Fruit fly (Drosophila melanogaster) whole organism, wandering third instar larva: ENCODE results near the gene CG13056.

Experiments used
- Abd-B ChIP-seq: fragments of >200 bp; optimal IDR thresholded peaks from 2 replicates; lab custom pipeline; 2017; ENCODE audit warnings: missing biosample characterization, missing genetic modification characterization
- CG32264 ChIP-seq: fragments of 200-800 bp; sonication (Bioruptor generic); optimal IDR thresholded peaks from 2 replicates; lab custom pipeline; 2016; ENCODE audit warnings: missing biosample characterization, missing genetic modification characterization
- CG9705 ChIP-seq: fragments of 200-800 bp; sonication (Bioruptor generic); optimal IDR thresholded peaks from 2 replicates; lab custom pipeline; 2018; ENCODE audit warnings: missing biosample characterization, mild to moderate bottlenecking, missing genetic modification characterization
- Dfd ChIP-seq: fragments of >200 bp; optimal IDR thresholded peaks from 2 replicates; lab custom pipeline; 2017; ENCODE audit warnings: missing biosample characterization, missing genetic modification characterization
- GATAd ChIP-seq: sonication (Bioruptor generic); optimal IDR thresholded peaks from 2 replicates; lab custom pipeline; 2016; ENCODE audit warnings: missing biosample characterization, missing genetic modification characterization
- HLH106 ChIP-seq: fragments of 200-800 bp; optimal IDR thresholded peaks from 3 replicates; lab custom pipeline; 2019; ENCODE audit warnings: missing biosample characterization, mild to moderate bottlenecking, missing genetic modification characterization, moderate library complexity
- Hnf4 ChIP-seq: fragments of 200-800 bp; sonication (Bioruptor generic); optimal IDR thresholded peaks from 2 replicates; lab custom pipeline; 2016; ENCODE audit warnings: missing biosample characterization, mild to moderate bottlenecking, missing genetic modification characterization
- Hr78 ChIP-seq: fragments of >200 bp; optimal IDR thresholded peaks from 2 replicates; lab custom pipeline; 2017; ENCODE audit warnings: missing biosample characterization, missing genetic modification characterization
- Hr83 ChIP-seq: fragments of 200-300 bp; sonication (Bioruptor generic); optimal IDR thresholded peaks from 2 replicates; lab custom pipeline; 2016; ENCODE audit warnings: missing biosample characterization, mild to moderate bottlenecking, missing genetic modification characterization, moderate library complexity; ENCODE audit not compliant: poor library complexity, severe bottlenecking
- Mio ChIP-seq: sonication (Bioruptor generic); optimal IDR thresholded peaks from 2 replicates; lab custom pipeline; 2016; ENCODE audit warnings: missing biosample characterization, missing genetic modification characterization
- Myc ChIP-seq: fragments of >200 bp; optimal IDR thresholded peaks from 2 replicates; lab custom pipeline; 2017
- N ChIP-seq: fragments of >200 bp; optimal IDR thresholded peaks from 2 replicates; lab custom pipeline; 2018; ENCODE audit warnings: missing biosample characterization, missing external identifiers, missing genetic modification characterization
- Rel ChIP-seq, 2 experiments: fragments of 200-800 bp; sonication (Bioruptor generic) in 1 of 2; optimal IDR thresholded peaks; 2 replicates in 1 of 2; 3 replicates in 1 of 2; lab custom pipeline; 2016 to 2019; ENCODE audit warnings: mild to moderate bottlenecking in 2 of 2, missing biosample characterization in 2 of 2, missing genetic modification characterization in 2 of 2, moderate library complexity in 1 of 2
- Vsx2 ChIP-seq: fragments of 200-300, 225-300 bp; sonication (Bioruptor generic); optimal IDR thresholded peaks from 2 replicates; lab custom pipeline; 2018; ENCODE audit warnings: missing biosample characterization, missing genetic modification characterization; ENCODE audit not compliant: partially characterized antibody
- br ChIP-seq: fragments of 200-800 bp; sonication (Bioruptor generic); optimal IDR thresholded peaks from 2 replicates; lab custom pipeline; 2016; ENCODE audit warnings: missing biosample characterization, missing genetic modification characterization
- brk ChIP-seq: fragments of 200-800 bp; sonication (Bioruptor generic); optimal IDR thresholded peaks from 2 replicates; lab custom pipeline; 2016; ENCODE audit warnings: missing biosample characterization, mild to moderate bottlenecking, missing genetic modification characterization
- dl ChIP-seq, 2 experiments: fragments of 175-275, 200-275 bp in 1 of 2; fragments of 200-275 bp in 1 of 2; sonication (Bioruptor generic); optimal IDR thresholded peaks; lab custom pipeline; 2018; ENCODE audit warnings: mild to moderate bottlenecking in 2 of 2, missing biosample characterization in 2 of 2, missing genetic modification characterization in 2 of 2, moderate library complexity in 2 of 2; ENCODE audit not compliant: partially characterized antibody in 2 of 2, insufficient read depth in 1 of 2
- dmrt93B ChIP-seq: fragments of 200-800 bp; sonication (Bioruptor generic); optimal IDR thresholded peaks from 2 replicates; lab custom pipeline; 2018; ENCODE audit warnings: missing biosample characterization, mild to moderate bottlenecking, missing genetic modification characterization
- dsf ChIP-seq: sonication (Bioruptor generic); optimal IDR thresholded peaks from 2 replicates; lab custom pipeline; 2016; ENCODE audit warnings: missing biosample characterization, missing genetic modification characterization, borderline replicate concordance
- ey ChIP-seq: fragments of 200-800 bp; sonication (Bioruptor generic); optimal IDR thresholded peaks from 2 replicates; lab custom pipeline; 2016; ENCODE audit warnings: missing biosample characterization, missing genetic modification characterization
- foxo ChIP-seq, 2 experiments: fragments of 200-800 bp; sonication (Bioruptor generic); optimal IDR thresholded peaks; 2 replicates in 1 of 2; 3 replicates in 1 of 2; lab custom pipeline; 2016 to 2017; ENCODE audit warnings: missing biosample characterization in 2 of 2, missing genetic modification characterization in 2 of 2
- fru ChIP-seq: fragments of 200-800 bp; sonication (Bioruptor generic); optimal IDR thresholded peaks from 3 replicates; lab custom pipeline; 2016; ENCODE audit warnings: missing biosample characterization, mild to moderate bottlenecking, missing genetic modification characterization
- h ChIP-seq: fragments of 200-800 bp; sonication (Bioruptor generic); optimal IDR thresholded peaks from 3 replicates; lab custom pipeline; 2016; ENCODE audit warnings: missing biosample characterization, mild to moderate bottlenecking, missing genetic modification characterization
- lola ChIP-seq: fragments of >200 bp; optimal IDR thresholded peaks from 2 replicates; lab custom pipeline; 2017; ENCODE audit warnings: missing biosample characterization, missing genetic modification characterization
- pan ChIP-seq: fragments of >200 bp; optimal IDR thresholded peaks from 2 replicates; lab custom pipeline; 2017
- rgr ChIP-seq: fragments of 200-800 bp; sonication (Bioruptor generic); optimal IDR thresholded peaks from 3 replicates; lab custom pipeline; 2016; ENCODE audit warnings: missing biosample characterization, mild to moderate bottlenecking, missing genetic modification characterization
- sage ChIP-seq: fragments of 200-800 bp; sonication (Bioruptor generic); optimal IDR thresholded peaks from 2 replicates; lab custom pipeline; 2016; ENCODE audit warnings: missing biosample characterization, mild to moderate bottlenecking, missing genetic modification characterization
- tai ChIP-seq: sonication (Bioruptor generic); optimal IDR thresholded peaks from 2 replicates; lab custom pipeline; 2016; ENCODE audit warnings: missing biosample characterization, missing genetic modification characterization
- woc ChIP-seq: sonication (Bioruptor generic); optimal IDR thresholded peaks from 2 replicates; lab custom pipeline; 2016; ENCODE audit warnings: missing biosample characterization, mild to moderate bottlenecking, missing genetic modification characterization

The CG13056 gene

DNA sequence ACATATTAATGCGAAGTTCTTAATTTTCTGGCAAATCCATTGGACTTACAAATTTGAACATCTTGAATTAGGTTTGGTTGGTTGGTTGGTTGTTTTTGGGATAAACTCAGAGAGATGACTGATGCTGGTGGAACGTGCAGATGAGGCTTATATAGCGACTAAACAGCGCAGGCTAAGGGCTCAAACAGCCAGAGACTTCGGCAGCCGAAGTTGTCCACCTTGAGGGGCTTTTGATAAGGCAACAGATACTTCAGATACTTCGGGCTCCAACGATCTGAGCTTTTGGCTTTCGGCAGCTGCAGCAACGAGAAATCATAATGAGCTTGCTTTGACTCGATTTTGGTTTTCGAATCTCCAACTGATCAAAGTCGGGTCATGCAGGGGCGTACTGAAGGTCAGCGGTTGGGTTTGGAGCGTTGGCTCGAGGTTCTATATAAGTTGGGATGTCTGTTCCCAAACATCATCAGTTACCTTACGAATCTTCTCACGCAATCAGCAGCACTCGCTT, 13.7 kb upstream of the CG13056 start, which contains the start of the genes CG13041 and CG13060:
CG13041 (minus strand) TSS at position 128 of the 508 bp plus-strand sequence.
CG13060 (plus strand) TSS at position 458 of the 508 bp plus-strand sequence.
- TF ChIP-seq Mio = no peak
- no peak for TF ChIP-seq pan (lab: Kevin White, UChicago)
- no peak for TF ChIP-seq HLH106 (tag; lab: Kevin White, UChicago)
- TF ChIP-seq sage (GFP tag; lab: Kevin White, UChicago) = no peak
- TF ChIP-seq Hr78 = no peak
- no peak for TF ChIP-seq Vsx2 (GFP tag; lab: Kevin White, UChicago)
- no peak for TF ChIP-seq Abd-B (GFP tag; lab: Kevin White, UChicago)
- TF ChIP-seq ey (GFP tag; lab: Kevin White, UChicago) = no peak
- no peak for TF ChIP-seq h (GFP tag; lab: Kevin White, UChicago)
- TF ChIP-seq Hr83 (GFP tag; lab: Kevin White, UChicago) = no peak

DNA sequence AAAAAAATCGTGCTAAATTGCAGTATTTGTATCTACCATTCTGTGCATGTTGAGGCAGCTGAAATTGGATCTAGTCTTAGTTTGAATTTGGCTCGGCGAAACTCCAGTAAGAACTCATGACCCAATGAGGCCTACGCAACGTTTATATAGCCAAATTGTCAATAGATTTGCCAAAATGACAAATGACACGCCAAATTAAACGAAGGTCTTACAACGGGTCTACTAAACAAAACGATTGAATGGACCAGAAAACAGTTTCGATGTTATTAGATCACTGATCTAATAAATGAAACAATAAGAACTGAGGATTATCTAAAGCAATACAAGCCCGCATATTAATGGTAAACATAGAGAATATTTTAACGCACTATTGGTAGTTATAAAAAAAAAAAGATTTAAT, 11.9 kb upstream of the CG13056 start, which contains the start of gene CG42718:
CG42718 (minus strand) TSS at position 101 of the 400 bp plus-strand sequence.
- TF ChIP-seq dsf = no peak
- TF ChIP-seq h (GFP tag; lab: Kevin White, UChicago) = no peak
- TF ChIP-seq Hr83 (GFP tag; lab: Kevin White, UChicago) = no peak
- no peak for TF ChIP-seq CG32264 (GFP tag; lab: Kevin White, UChicago)
- TF ChIP-seq br = no peak
- TF ChIP-seq rgr (GFP tag; lab: Kevin White, UChicago) = no peak
- TF ChIP-seq pan (lab: Kevin White, UChicago) = no peak
- TF ChIP-seq dl (GFP tag; optimal IDR thresholded peaks at IDR 0.05; lab: Kevin White, UChicago; ENCODE audit: insufficient read depth in 1 of 2, partially characterized antibody in 2 of 2) = no peak
- no peak for TF ChIP-seq Hr78
- TF ChIP-seq sage (GFP tag; lab: Kevin White, UChicago) = no peak
- TF ChIP-seq Hnf4 (GFP tag; lab: Kevin White, UChicago) = no peak
- TF ChIP-seq Dfd (GFP tag; lab: Kevin White, UChicago) = no peak
- TF ChIP-seq CG9705 (GFP tag; lab: Kevin White, UChicago) = no peak
- TF ChIP-seq tai (GFP tag; lab: Kevin White, UChicago) = no peak
- no peak for TF ChIP-seq ey (GFP tag; lab: Kevin White, UChicago)
- TF ChIP-seq Myc = no peak
- no peak for TF ChIP-seq Rel (GFP tag; optimal IDR thresholded peaks at IDR 0.05; lab: Kevin White, UChicago)
- TF ChIP-seq Rel (tag; optimal IDR thresholded peaks at IDR 0.05; lab: Kevin White, UChicago) = no peak

DNA sequence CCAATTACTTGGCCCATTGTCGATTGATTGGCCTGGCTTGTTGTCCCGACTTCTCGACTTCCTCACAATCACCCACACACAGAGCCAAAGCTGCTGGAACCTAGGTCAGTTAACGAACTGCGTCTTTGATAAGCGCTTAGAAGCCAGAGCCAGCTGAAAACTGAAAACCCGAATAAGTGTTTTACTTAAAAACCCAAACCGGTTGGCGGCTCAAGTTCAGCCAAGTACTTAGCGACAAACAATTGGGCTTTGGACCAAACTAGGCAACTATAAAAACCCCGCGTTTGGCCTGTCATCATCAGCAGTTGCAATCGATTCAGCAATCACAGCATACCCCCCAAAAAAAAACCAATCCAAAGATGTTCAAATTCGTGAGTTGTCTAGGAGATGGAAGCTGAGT, 9.7 kb upstream of the CG13056 start, which contains the start of gene CG13059:
CG13059 (plus strand) TSS at position 301 of the 400 bp plus-strand sequence.
- no peak for TF ChIP-seq woc (GFP tag; lab: Kevin White, UChicago)
- TF ChIP-seq Rel (GFP tag; optimal IDR thresholded peaks at IDR 0.05; lab: Kevin White, UChicago) = no peak
- TF ChIP-seq Rel (tag; optimal IDR thresholded peaks at IDR 0.05; lab: Kevin White, UChicago) = no peak
- no peak for TF ChIP-seq CG32264 (GFP tag; lab: Kevin White, UChicago)
- TF ChIP-seq brk = no peak
- TF ChIP-seq Abd-B (GFP tag; lab: Kevin White, UChicago) = no peak
- TF ChIP-seq Vsx2 (GFP tag; lab: Kevin White, UChicago) = no peak
- TF ChIP-seq N = no peak
- TF ChIP-seq br = no peak
- no peak for TF ChIP-seq lola (GFP tag; lab: Kevin White, UChicago)
- TF ChIP-seq sage (GFP tag; lab: Kevin White, UChicago) = no peak
- no peak for TF ChIP-seq GATAd (GFP tag; lab: Kevin White, UChicago)
- no peak for TF ChIP-seq h (GFP tag; lab: Kevin White, UChicago)
- TF ChIP-seq dsf = no peak
- TF ChIP-seq Hr78 = no peak
- no peak for TF ChIP-seq pan (lab: Kevin White, UChicago)
- TF ChIP-seq dmrt93B = no peak
- TF ChIP-seq CG9705 (GFP tag; lab: Kevin White, UChicago) = no peak

- TF ChIP-seq CG9705 (GFP tag; lab: Kevin White, UChicago) (no peak), ey (GFP tag; lab: Kevin White, UChicago) (no peak), sage (GFP tag; lab: Kevin White, UChicago) (no peak)
Measured at dm6 chr3L:16326657-16327056, 6.5 kb upstream of the CG13056 start, which contains the start of the genes CG13040 and CG13039. Gene CG13040 (minus strand): TSS chr3L:16326757. Gene CG13039 (minus strand): TSS chr3L:16326762.

DNA sequence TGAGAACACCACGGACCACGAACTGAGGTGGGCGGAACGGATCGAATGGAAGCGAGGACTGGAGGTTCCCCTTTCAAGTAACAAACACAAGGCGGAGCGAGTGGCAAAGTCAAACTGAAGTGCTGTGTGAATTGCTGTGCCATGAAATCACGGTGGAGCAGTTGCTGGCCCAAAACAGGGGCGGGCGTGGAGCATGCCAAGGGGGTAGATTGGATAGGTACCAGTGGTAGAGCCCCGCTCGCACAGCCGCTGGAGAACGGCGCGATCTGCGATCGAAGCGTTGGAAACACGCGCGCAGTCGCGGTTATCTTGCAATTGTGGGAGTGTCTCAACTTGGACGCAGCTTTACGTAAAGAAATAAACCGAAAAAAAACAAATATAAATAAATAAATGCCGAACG, 5.3 kb upstream of the CG13056 start, which contains the start of gene CG13038:
CG13038 (minus strand) TSS at position 118 of the 400 bp plus-strand sequence.
- TF ChIP-seq h (GFP tag; lab: Kevin White, UChicago) = peak; percentile 8
- TF ChIP-seq foxo (GFP tag; optimal IDR thresholded peaks at IDR 0.05; lab: Kevin White, UChicago) = no peak
- peak; percentile 7 for TF ChIP-seq fru
